Fruit fly (Drosophila melanogaster): ENCODE data around the gene mRpL3.

dm6 chrX:15809255-15809654, 48.2 kb downstream of the mRpL3 start, which contains the start of gene CG8509:
- TF ChIP-seq cnc (optimal IDR thresholded peaks at IDR 0.05): no peak
- no peak for TF ChIP-seq CG11617 (GFP tag; optimal IDR thresholded peaks at IDR 0.05)
- TF ChIP-seq tj (GFP tag; optimal IDR thresholded peaks at IDR 0.05): no peak
- no peak for TF ChIP-seq CG1620 (GFP tag; optimal IDR thresholded peaks at IDR 0.05)
- TF ChIP-seq kay (GFP tag; ENCODE audit: borderline replicate concordance): no peak
- no peak for TF ChIP-seq bab1 (GFP tag; optimal IDR thresholded peaks at IDR 0.05)
- no peak for TF ChIP-seq CG14711 (tag; optimal IDR thresholded peaks at IDR 0.05)
- no peak for TF ChIP-seq Clk (GFP tag; optimal IDR thresholded peaks at IDR 0.05)

All from whole organism, adult.